Worm (Caenorhabditis elegans): Measurements from ENCODE around the gene R07E5.5.

The R07E5.5 gene

ce11 chrIII:4426711-4427218 lies 29.6 kb downstream of the R07E5.5 start (continued):
- TF ChIP-seq rec-8 (tag; optimal IDR thresholded peaks at IDR 0.05) (peak in 1 of 2 experiments; percentile 34), C17E4.6 (GFP tag; IDR thresholded peaks at IDR 0.05) (peak; percentile 70; the same call in 1 of the 2 replicates), madf-6 (GFP tag; IDR thresholded peaks at IDR 0.05) (peak; percentile 95), die-1 (tag; optimal IDR thresholded peaks at IDR 0.05) (peak; percentile 58), tbp1 (GFP tag; optimal IDR thresholded peaks at IDR 0.05) (peak; percentile 79), athp-1 (tag; optimal IDR thresholded peaks at IDR 0.05) (peak; percentile 2), cebp-2 (GFP tag; IDR thresholded peaks at IDR 0.05) (peak; percentile 82; the same call in 1 of the 2 replicates), D2030.7 (GFP tag; IDR thresholded peaks at IDR 0.05) (peak; percentile 66), B0261.1 (tag; optimal IDR thresholded peaks at IDR 0.05) (peak; percentile 63), ceh-40 (GFP tag; IDR thresholded peaks at IDR 0.05) (0 out of 2 replicates have a peak, but pooled peaks have one; percentile 31), rpc-1 (optimal IDR thresholded peaks at IDR 0.05) (peak; percentile 62), rpc-1 (tag; optimal IDR thresholded peaks at IDR 0.05) (peak; percentile 77), hmg-1.2 (GFP tag; IDR thresholded peaks at IDR 0.05) (peak; percentile 97), lsl-1 (GFP tag; optimal IDR thresholded peaks at IDR 0.05) (peak; percentile 75), ztf-18 (tag; optimal IDR thresholded peaks at IDR 0.05) (peak; percentile 23)

ce11 chrIII:4428797-4429196 lies 31.6 kb downstream of the R07E5.5 start:
- TF ChIP-seq ztf-28 (GFP tag; IDR thresholded peaks at IDR 0.05), result no peak
- TF ChIP-seq B0035.1 (tag; optimal IDR thresholded peaks at IDR 0.05), result no peak
- TF ChIP-seq Y56A3A.18 (GFP tag; IDR thresholded peaks at IDR 0.05), result no peak
- TF ChIP-seq sea-2 (GFP tag; IDR thresholded peaks at IDR 0.05), result no peak
- TF ChIP-seq F49E8.2 (tag; optimal IDR thresholded peaks at IDR 0.05; ENCODE audit: insufficient read depth), result no peak
- no peak for TF ChIP-seq let-526 (GFP tag; IDR thresholded peaks at IDR 0.05)
- no peak for TF ChIP-seq ets-4 (GFP tag; optimal IDR thresholded peaks at IDR 0.05)
- no peak for TF ChIP-seq mel-28 (tag; optimal IDR thresholded peaks at IDR 0.05; ENCODE audit: borderline replicate concordance)
- no peak for TF ChIP-seq fkh-3 (tag; optimal IDR thresholded peaks at IDR 0.05)
- TF ChIP-seq rcor-1 (GFP tag; IDR thresholded peaks at IDR 0.05), result 0 out of 2 replicates have a peak, but pooled peaks have one; percentile 17
- TF ChIP-seq die-1 (tag; optimal IDR thresholded peaks at IDR 0.05), result peak; percentile 63
- TF ChIP-seq xnd-1 (tag; optimal IDR thresholded peaks at IDR 0.05), result no peak
- TF ChIP-seq D2030.7 (GFP tag; IDR thresholded peaks at IDR 0.05), result peak; percentile 67
- no peak for TF ChIP-seq Y67H2A.10 (GFP tag; conservative IDR thresholded peaks at IDR 0.05)
- no peak for TF ChIP-seq T26A5.8 (tag; optimal IDR thresholded peaks at IDR 0.05)
- no peak for TF ChIP-seq ztf-6 (GFP tag; IDR thresholded peaks at IDR 0.05)
- peak; percentile 20; the same call in 1 of the 2 replicates for TF ChIP-seq B0336.3 (GFP tag; IDR thresholded peaks at IDR 0.05)
- peak; percentile 25 for TF ChIP-seq lin-54 (GFP tag; optimal IDR thresholded peaks at IDR 0.05)
- no peak for TF ChIP-seq repo-1 (tag; optimal IDR thresholded peaks at IDR 0.05)
- TF ChIP-seq attf-5 (GFP tag; optimal IDR thresholded peaks at IDR 0.05), result peak; percentile 23
- no peak for TF ChIP-seq F39B2.1 (GFP tag; IDR thresholded peaks at IDR 0.05)
- peak; percentile 42; the same call in 1 of the 2 replicates for TF ChIP-seq pbrm-1 (GFP tag; IDR thresholded peaks at IDR 0.05)
- peak; percentile 77 for TF ChIP-seq dox-1 (GFP tag; IDR thresholded peaks at IDR 0.05)
- peak; percentile 34 for TF ChIP-seq nhr-90 (tag; optimal IDR thresholded peaks at IDR 0.05)
- peak; percentile 47; the same call in 1 of the 2 replicates for TF ChIP-seq ekl-4 (GFP tag; IDR thresholded peaks at IDR 0.05)
- TF ChIP-seq ceh-100 (GFP tag; IDR thresholded peaks at IDR 0.05), result no peak
- TF ChIP-seq hmg-1.2 (GFP tag; IDR thresholded peaks at IDR 0.05), result peak; percentile 54
- peak; percentile 54 for TF ChIP-seq him-1 (tag; optimal IDR thresholded peaks at IDR 0.05)
- no peak for TF ChIP-seq T07F8.4 (tag; optimal IDR thresholded peaks at IDR 0.05)
- peak; percentile 41 for TF ChIP-seq ztf-18 (tag; optimal IDR thresholded peaks at IDR 0.05)
- no peak for TF ChIP-seq ama-1 (optimal IDR thresholded peaks at IDR 0.05)
- TF ChIP-seq ama-1 (GFP tag; optimal IDR thresholded peaks at IDR 0.05), result peak in 1 of 2 experiments; percentile 64
- TF ChIP-seq nfyb-1 (GFP tag; IDR thresholded peaks at IDR 0.05), result peak; percentile 73
- no peak for TF ChIP-seq dpff-1 (tag; optimal IDR thresholded peaks at IDR 0.05)
- no peak for TF ChIP-seq snpc-4 (GFP tag; optimal IDR thresholded peaks at IDR 0.05)
- peak; percentile 7 to 87 (median 58) for TF ChIP-seq snpc-4 (tag; optimal IDR thresholded peaks at IDR 0.05)
- TF ChIP-seq cebp-2 (GFP tag; IDR thresholded peaks at IDR 0.05), result no peak
- TF ChIP-seq rpc-1 (optimal IDR thresholded peaks at IDR 0.05), result peak; percentile 58
- TF ChIP-seq rpc-1 (tag; optimal IDR thresholded peaks at IDR 0.05), result peak; percentile 77
